Worm (Caenorhabditis elegans) whole organism, L4 larva: Measurements from ENCODE around the gene srt-13.

Experiments
- ceh-44 ChIP-seq: fragments of 200-800 bp; sonication (Bioruptor generic); IDR thresholded peaks from 2 replicates; pipeline ENCODE4 v1.3.6; 2022; ENCODE audit warnings: missing genetic modification reagents, missing genetic modification characterization, missing compliant biosample characterization
- daf-12 ChIP-seq: fragments of 150-350 bp; optimal IDR thresholded peaks from 2 replicates; lab custom pipeline; 2014; ENCODE audit warnings: missing biosample characterization, missing genetic modification reagents, missing genetic modification characterization
- egl-27 ChIP-seq: sonication (generic microtip); optimal IDR thresholded peaks from 3 replicates; lab custom pipeline; 2017; ENCODE audit warnings: missing biosample characterization, missing genetic modification reagents, missing genetic modification characterization
- fkh-10 ChIP-seq: fragments of 150-350 bp; optimal IDR thresholded peaks from 2 replicates; lab custom pipeline; 2014; ENCODE audit warnings: missing biosample characterization, missing genetic modification reagents, missing genetic modification characterization
- hmg-1.1 ChIP-seq: fragments of 200-800 bp; sonication (Bioruptor generic); IDR thresholded peaks from 2 replicates; pipeline ENCODE4 v1.3.6; 2022; ENCODE audit warnings: missing genetic modification reagents, missing genetic modification characterization, missing compliant biosample characterization
- lin-39 ChIP-seq: fragments of 150-350 bp; optimal IDR thresholded peaks from 2 replicates; lab custom pipeline; 2014; ENCODE audit warnings: missing biosample characterization, missing genetic modification reagents, missing genetic modification characterization
- mdl-1 ChIP-seq, 2 experiments: fragments of 150-350 bp in 1 of 2; sonication (generic microtip) in 1 of 2; optimal IDR thresholded peaks; 2 replicates each; lab custom pipeline; 2014 to 2017; ENCODE audit warnings: missing biosample characterization in 2 of 2, missing genetic modification characterization in 2 of 2
- mep-1 ChIP-seq: fragments of 150-350 bp; sonication (generic microtip); optimal IDR thresholded peaks from 3 replicates; lab custom pipeline; 2014; ENCODE audit warnings: missing biosample characterization, missing genetic modification characterization
- mxl-2 ChIP-seq: fragments of 200-800 bp; sonication (Bioruptor generic); conservative IDR thresholded peaks from 2 replicates; pipeline ENCODE4 v1.3.6; 2022; ENCODE audit warnings: missing genetic modification reagents, missing genetic modification characterization, missing compliant biosample characterization
- nhr-11 ChIP-seq: fragments of 150-350 bp; optimal IDR thresholded peaks from 2 replicates; lab custom pipeline; 2014; ENCODE audit warnings: missing biosample characterization, missing genetic modification characterization
- nhr-28 ChIP-seq: fragments of 150-350 bp; optimal IDR thresholded peaks from 2 replicates; lab custom pipeline; 2014; ENCODE audit warnings: missing biosample characterization, missing genetic modification characterization
- nhr-48 ChIP-seq: sonication (generic microtip); optimal IDR thresholded peaks from 2 replicates; lab custom pipeline; 2016; ENCODE audit warnings: mild to moderate bottlenecking, missing genetic modification characterization, missing compliant biosample characterization
- nhr-77 ChIP-seq: fragments of 150-350 bp; optimal IDR thresholded peaks from 2 replicates; lab custom pipeline; 2014; ENCODE audit warnings: missing biosample characterization, missing genetic modification characterization
- zag-1 ChIP-seq: fragments of 150-350 bp; optimal IDR thresholded peaks from 2 replicates; lab custom pipeline; 2014; ENCODE audit warnings: missing biosample characterization, missing genetic modification characterization

DNA sequence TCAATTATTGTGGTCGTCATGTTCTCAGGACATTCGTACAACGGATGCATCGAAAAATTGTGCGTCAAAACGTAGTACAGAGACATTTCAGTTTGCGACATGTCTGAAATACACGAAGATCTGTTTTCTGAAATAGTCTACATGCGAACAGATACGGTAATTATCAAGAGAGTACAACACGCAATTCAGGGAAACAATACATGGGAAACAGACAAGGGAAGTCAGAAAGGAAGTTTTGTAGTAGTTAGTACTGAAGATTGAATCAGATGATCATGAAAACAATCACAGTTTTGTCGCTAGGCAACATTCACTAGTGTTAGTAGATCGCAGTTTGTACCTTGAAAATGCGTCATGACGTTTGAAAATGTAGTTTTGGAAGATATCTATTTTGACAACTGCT is at the start of gene srt-13:
- TF ChIP-seq nhr-11 (tag; lab: Kevin White, UChicago) (no peak), lin-39 (no peak), fkh-10 (GFP tag; lab: Kevin White, UChicago) (no peak), daf-12 (tag; lab: Kevin White, UChicago) (no peak), mdl-1 (tag; optimal IDR thresholded peaks at IDR 0.05; lab: Kevin White, UChicago) (no peak), zag-1 (tag; lab: Kevin White, UChicago) (no peak), egl-27 (no peak), ceh-44 (no peak), mep-1 (tag; lab: Kevin White, UChicago) (no peak), nhr-48 (tag; lab: Kevin White, UChicago) (no peak), hmg-1.1 (GFP tag; lab: Robert Waterston, UW) (no peak), mxl-2 (GFP tag; lab: Robert Waterston, UW) (no peak), nhr-28 (no peak), nhr-77 (tag; lab: Kevin White, UChicago) (no peak)
